Worm (Caenorhabditis elegans): ENCODE results near the gene C33F10.11.

Gene C33F10.11

ce11 chrII:4818780-4819179 lies 15.9 kb downstream of the C33F10.11 start (continued):
- TF ChIP-seq hmg-20 (GFP tag; IDR thresholded peaks at IDR 0.05) = no peak
- no peak for TF ChIP-seq F33H1.4 (GFP tag; IDR thresholded peaks at IDR 0.05)

- TF ChIP-seq ccch-3 (GFP tag; optimal IDR thresholded peaks at IDR 0.05) = no peak
- TF ChIP-seq B0261.1 (tag; optimal IDR thresholded peaks at IDR 0.05) = no peak
- no peak for TF ChIP-seq dpff-1 (tag; optimal IDR thresholded peaks at IDR 0.05)
- TF ChIP-seq Y95B8A.8 (GFP tag; IDR thresholded peaks at IDR 0.05) = no peak
- TF ChIP-seq cebp-1 (GFP tag; IDR thresholded peaks at IDR 0.05) = no peak
- no peak for TF ChIP-seq cebp-1 (tag; optimal IDR thresholded peaks at IDR 0.05)
- no peak for TF ChIP-seq tbx-9 (tag; optimal IDR thresholded peaks at IDR 0.05; ENCODE audit: borderline replicate concordance)
- no peak for TF ChIP-seq somi-1 (GFP tag; optimal IDR thresholded peaks at IDR 0.05)
- no peak for TF ChIP-seq F33H1.4 (GFP tag; IDR thresholded peaks at IDR 0.05)
- TF ChIP-seq F22D6.2 (tag; optimal IDR thresholded peaks at IDR 0.05) = no peak
- no peak for TF ChIP-seq nhr-90 (tag; optimal IDR thresholded peaks at IDR 0.05)
- no peak for TF ChIP-seq hmg-1.2 (GFP tag; IDR thresholded peaks at IDR 0.05)
- no peak for TF ChIP-seq lsl-1 (GFP tag; optimal IDR thresholded peaks at IDR 0.05)
- TF ChIP-seq B0035.1 (tag; optimal IDR thresholded peaks at IDR 0.05) = no peak
- TF ChIP-seq egl-44 (GFP tag; IDR thresholded peaks at IDR 0.05) = no peak
- no peak for TF ChIP-seq F37B4.10 (GFP tag; IDR thresholded peaks at IDR 0.05)
- no peak for TF ChIP-seq nfya-2 (GFP tag; IDR thresholded peaks at IDR 0.05)
Measured at ce11 chrII:4815356-4815755, 19.3 kb downstream of the C33F10.11 start.

- TF ChIP-seq Y67H2A.10 (GFP tag; conservative IDR thresholded peaks at IDR 0.05) (no peak), tbp1 (GFP tag; optimal IDR thresholded peaks at IDR 0.05) (no peak), T26A5.8 (tag; optimal IDR thresholded peaks at IDR 0.05) (no peak), nfya-2 (GFP tag; IDR thresholded peaks at IDR 0.05) (no peak), Y95B8A.8 (GFP tag; IDR thresholded peaks at IDR 0.05) (no peak), lsl-1 (GFP tag; optimal IDR thresholded peaks at IDR 0.05) (no peak), dox-1 (GFP tag; IDR thresholded peaks at IDR 0.05) (no peak), F33H1.4 (GFP tag; IDR thresholded peaks at IDR 0.05) (no peak), F39B2.1 (GFP tag; IDR thresholded peaks at IDR 0.05) (no peak), madf-3 (GFP tag; IDR thresholded peaks at IDR 0.05) (no peak), lag-1 (GFP tag; IDR thresholded peaks at IDR 0.05) (no peak), xnd-1 (tag; optimal IDR thresholded peaks at IDR 0.05) (no peak), hmg-20 (GFP tag; IDR thresholded peaks at IDR 0.05) (no peak), him-1 (tag; optimal IDR thresholded peaks at IDR 0.05) (no peak), rec-8 (tag; optimal IDR thresholded peaks at IDR 0.05) (no peak), sptf-2 (GFP tag; optimal IDR thresholded peaks at IDR 0.05) (no peak), ztf-6 (GFP tag; IDR thresholded peaks at IDR 0.05) (no peak), ceh-79 (tag; optimal IDR thresholded peaks at IDR 0.05) (no peak), nhr-120 (GFP tag; IDR thresholded peaks at IDR 0.05) (no peak), ztf-22 (GFP tag; optimal IDR thresholded peaks at IDR 0.05) (no peak)
Measured at ce11 chrII:4811986-4812385, 22.7 kb downstream of the C33F10.11 start, which contains the start of gene rig-6. TSS of gene rig-6 (minus strand) at chrII:4812086.

ce11 chrII:4806726-4807125 lies 27.9 kb downstream of the C33F10.11 start:
- no peak for TF ChIP-seq F55B11.4 (tag; optimal IDR thresholded peaks at IDR 0.05; ENCODE audit: borderline replicate concordance, insufficient read depth)
- TF ChIP-seq die-1 (tag; optimal IDR thresholded peaks at IDR 0.05) = no peak
- no peak for TF ChIP-seq cebp-2 (GFP tag; IDR thresholded peaks at IDR 0.05)
- TF ChIP-seq ztf-25 (GFP tag; IDR thresholded peaks at IDR 0.05) = no peak
- TF ChIP-seq nfya-1 (tag; optimal IDR thresholded peaks at IDR 0.05; ENCODE audit: borderline replicate concordance, insufficient read depth) = no peak
- no peak for TF ChIP-seq mcd-1 (GFP tag; IDR thresholded peaks at IDR 0.05)
- no peak for TF ChIP-seq aptf-3 (GFP tag; IDR thresholded peaks at IDR 0.05)
- no peak for TF ChIP-seq madf-8 (GFP tag; conservative IDR thresholded peaks at IDR 0.05)
- TF ChIP-seq ccch-3 (GFP tag; optimal IDR thresholded peaks at IDR 0.05) = no peak
- TF ChIP-seq snpc-3.4 (tag; optimal IDR thresholded peaks at IDR 0.05) = no peak
- TF ChIP-seq fkh-3 (tag; optimal IDR thresholded peaks at IDR 0.05) = no peak
- no peak for TF ChIP-seq attf-3 (GFP tag; conservative IDR thresholded peaks at IDR 0.05)
- TF ChIP-seq nhr-80 (tag; optimal IDR thresholded peaks at IDR 0.05) = no peak
- no peak for TF ChIP-seq gei-17 (GFP tag; optimal IDR thresholded peaks at IDR 0.05)
